Worm (Caenorhabditis elegans): ENCODE measurements around the gene F42A6.6.

F42A6.6 gene

DNA sequence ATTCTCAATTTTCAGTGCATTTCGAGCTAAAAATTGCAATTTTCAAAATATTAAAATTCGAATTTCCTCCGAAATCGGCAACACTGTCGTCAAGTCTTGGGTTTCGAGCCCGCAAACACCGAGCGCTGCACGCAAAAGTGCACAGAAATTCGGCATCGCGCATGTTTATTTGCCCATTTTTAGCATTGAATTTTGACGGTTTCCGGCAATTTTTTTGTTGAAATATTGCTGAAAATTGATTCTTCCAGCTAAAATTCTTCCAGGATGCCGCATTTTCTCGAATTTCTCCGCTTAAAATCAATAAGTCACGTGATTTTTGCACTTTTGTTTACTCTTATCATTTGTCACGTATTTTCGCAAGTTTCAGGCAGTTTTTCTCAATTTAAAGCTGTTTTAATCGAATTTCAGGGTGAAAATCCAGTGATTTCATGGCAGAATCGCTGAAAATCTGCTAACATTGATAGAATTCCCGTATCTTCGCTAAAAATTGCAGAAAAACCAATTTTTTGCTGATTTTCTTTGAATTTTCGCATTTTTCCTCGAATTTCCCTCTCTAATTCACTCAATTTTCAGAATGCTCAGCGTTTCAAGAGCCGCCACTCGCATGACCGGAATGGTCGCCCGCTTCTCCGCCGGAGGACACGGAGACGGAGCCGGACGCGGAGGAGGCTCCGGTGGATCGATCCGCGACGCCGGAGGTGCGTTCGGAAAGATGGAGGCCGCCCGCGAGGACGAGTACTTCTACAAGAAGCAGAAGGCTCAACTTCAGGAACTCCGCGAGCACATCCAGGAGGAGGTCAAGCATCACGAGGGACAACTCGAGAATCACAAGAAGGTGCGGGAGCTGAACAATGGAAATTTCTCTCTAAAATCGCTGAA, 48.9 kb upstream of the F42A6.6 start, which contains the start of gene mai-2 (continued):
- TF ChIP-seq ama-1 (optimal IDR thresholded peaks at IDR 0.05) (peak; percentile 67), ama-1 (GFP tag; optimal IDR thresholded peaks at IDR 0.05) (no peak), nfyb-1 (GFP tag; IDR thresholded peaks at IDR 0.05) (peak; percentile 35; the same call in 1 of the 2 replicates), tbp1 (GFP tag; optimal IDR thresholded peaks at IDR 0.05) (peak; percentile 25), attf-5 (GFP tag; optimal IDR thresholded peaks at IDR 0.05) (peak; percentile 51), egrh-3 (GFP tag; IDR thresholded peaks at IDR 0.05) (peak; percentile 94), F33H1.4 (GFP tag; IDR thresholded peaks at IDR 0.05) (peak; percentile 24; the same call in 1 of the 2 replicates), mes-4 (tag; optimal IDR thresholded peaks at IDR 0.05) (no peak), zfh-2 (GFP tag; conservative IDR thresholded peaks at IDR 0.05) (peak; percentile 86), lin-35 (GFP tag; optimal IDR thresholded peaks at IDR 0.05) (peak in 1 of 3 experiments; percentile 82)

DNA sequence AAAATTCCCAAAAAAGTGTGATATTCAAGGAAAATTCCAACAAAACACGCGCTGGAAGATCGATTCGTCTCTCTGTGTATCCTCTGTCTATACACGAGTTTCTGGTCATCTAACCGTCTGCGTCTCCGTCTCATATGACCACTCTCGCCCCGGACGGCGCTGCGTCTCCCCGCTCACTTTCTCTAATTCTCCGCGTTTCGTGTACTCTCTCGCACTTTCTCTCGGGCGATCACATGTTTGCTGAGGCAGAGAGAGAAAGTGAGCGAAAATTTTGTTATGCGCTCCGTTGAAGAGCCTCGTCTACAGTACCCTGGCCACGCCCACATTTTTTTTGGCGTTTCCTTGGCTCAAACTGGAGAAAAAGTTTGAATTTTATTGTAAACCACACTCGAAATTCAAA, 47.9 kb upstream of the F42A6.6 start:
- TF ChIP-seq Y95B8A.8 (GFP tag; IDR thresholded peaks at IDR 0.05) (no peak), lin-54 (GFP tag; optimal IDR thresholded peaks at IDR 0.05) (peak; percentile 80), hmg-20 (GFP tag; IDR thresholded peaks at IDR 0.05) (no peak), ztf-22 (GFP tag; optimal IDR thresholded peaks at IDR 0.05) (peak; percentile 44), ztf-6 (GFP tag; IDR thresholded peaks at IDR 0.05) (no peak), mes-4 (tag; optimal IDR thresholded peaks at IDR 0.05) (no peak), rec-8 (tag; optimal IDR thresholded peaks at IDR 0.05) (no peak), fkh-3 (tag; optimal IDR thresholded peaks at IDR 0.05) (no peak), C17E4.6 (GFP tag; IDR thresholded peaks at IDR 0.05) (peak; percentile 59; the same call in 1 of the 2 replicates), K12H6.12 (tag; optimal IDR thresholded peaks at IDR 0.05) (peak; percentile 86), B0261.1 (tag; optimal IDR thresholded peaks at IDR 0.05) (no peak), Y79H2A.3 (GFP tag; conservative IDR thresholded peaks at IDR 0.05) (no peak), madf-8 (GFP tag; conservative IDR thresholded peaks at IDR 0.05) (no peak), zim-3 (tag; optimal IDR thresholded peaks at IDR 0.05) (no peak), F23B12.7 (tag; optimal IDR thresholded peaks at IDR 0.05; ENCODE audit: insufficient read depth) (no peak), K11D2.4 (GFP tag; IDR thresholded peaks at IDR 0.05) (peak; percentile 85), F10E7.11 (tag; optimal IDR thresholded peaks at IDR 0.05) (peak; percentile 1), tlf-1 (GFP tag; optimal IDR thresholded peaks at IDR 0.05) (peak; percentile 67), lir-1 (GFP tag; conservative IDR thresholded peaks at IDR 0.05) (peak; percentile 67), aptf-3 (GFP tag; IDR thresholded peaks at IDR 0.05) (no peak), zfh-2 (GFP tag; conservative IDR thresholded peaks at IDR 0.05) (peak; percentile 98), chd-7 (tag; optimal IDR thresholded peaks at IDR 0.05) (peak; percentile 66), ekl-4 (GFP tag; IDR thresholded peaks at IDR 0.05) (peak; percentile 93), sptf-2 (GFP tag; optimal IDR thresholded peaks at IDR 0.05) (no peak), madf-3 (GFP tag; IDR thresholded peaks at IDR 0.05) (no peak), madf-6 (GFP tag; IDR thresholded peaks at IDR 0.05) (peak; percentile 18; the same call in 1 of the 2 replicates), Y53G8AR.9 (GFP tag; conservative IDR thresholded peaks at IDR 0.05) (peak; percentile 88), unc-62 (GFP tag; optimal IDR thresholded peaks at IDR 0.05) (no peak), rcor-1 (GFP tag; IDR thresholded peaks at IDR 0.05) (peak; percentile 63), him-1 (tag; optimal IDR thresholded peaks at IDR 0.05) (no peak), ccch-3 (GFP tag; optimal IDR thresholded peaks at IDR 0.05) (no peak), ceh-91 (GFP tag; IDR thresholded peaks at IDR 0.05) (no peak), lag-1 (GFP tag; IDR thresholded peaks at IDR 0.05) (no peak), nfya-1 (tag; optimal IDR thresholded peaks at IDR 0.05; ENCODE audit: borderline replicate concordance, insufficient read depth) (no peak), D2030.7 (GFP tag; IDR thresholded peaks at IDR 0.05) (no peak), lin-26 (GFP tag; IDR thresholded peaks at IDR 0.05) (peak; percentile 63; the same call in 1 of the 2 replicates), somi-1 (GFP tag; optimal IDR thresholded peaks at IDR 0.05) (peak; percentile 61)

Data from whole organism, young adult.